Worm (Caenorhabditis elegans) whole organism, mixed stage, embryonic: ENCODE data around the gene nlp-13.

Source experiments
- bed-3 ChIP-seq: fragments of 200-800 bp; sonication (Bioruptor generic); optimal IDR thresholded peaks from 3 replicates; lab custom pipeline; 2018; ENCODE audit warnings: mild to moderate bottlenecking, missing genetic modification characterization, moderate library complexity, missing compliant biosample characterization
- blmp-1 ChIP-seq: fragments of 150-350 bp; optimal IDR thresholded peaks from 2 replicates; lab custom pipeline; 2014; ENCODE audit warnings: missing biosample characterization, missing genetic modification characterization
- ceh-39 ChIP-seq: fragments of 150-350 bp; optimal IDR thresholded peaks from 2 replicates; lab custom pipeline; 2014; ENCODE audit warnings: missing biosample characterization, missing genetic modification characterization
- ceh-43 ChIP-seq: fragments of 200-800 bp; sonication (Bioruptor generic); optimal IDR thresholded peaks from 2 replicates; lab custom pipeline; 2018; ENCODE audit warnings: mild to moderate bottlenecking, missing genetic modification characterization, moderate library complexity, missing compliant biosample characterization
- ceh-83 ChIP-seq: fragments of 200-800 bp; sonication (Bioruptor generic); optimal IDR thresholded peaks from 2 replicates; lab custom pipeline; 2018; ENCODE audit warnings: mild to moderate bottlenecking, missing genetic modification characterization, missing compliant biosample characterization
- ces-1 ChIP-seq: fragments of 150-350 bp; optimal IDR thresholded peaks from 2 replicates; lab custom pipeline; 2014; ENCODE audit warnings: missing biosample characterization, missing genetic modification reagents, missing genetic modification characterization
- cnd-1 ChIP-seq: fragments of 200-800 bp; sonication (Bioruptor generic); optimal IDR thresholded peaks from 2 replicates; lab custom pipeline; 2018; ENCODE audit warnings: mild to moderate bottlenecking, missing genetic modification characterization, missing compliant biosample characterization
- elt-1 ChIP-seq: sonication (generic microtip); optimal IDR thresholded peaks from 2 replicates; lab custom pipeline; 2017; ENCODE audit warnings: missing genetic modification characterization, mild to moderate bottlenecking, missing compliant biosample characterization, antibody characterized with exemption, moderate library complexity, borderline replicate concordance; ENCODE audit not compliant: insufficient read depth
- elt-3 ChIP-seq: fragments of 150-350 bp; optimal IDR thresholded peaks from 2 replicates; lab custom pipeline; 2014; ENCODE audit warnings: missing biosample characterization, missing genetic modification characterization
- flh-1 ChIP-seq: fragments of 200-800 bp; sonication (Bioruptor generic); optimal IDR thresholded peaks from 2 replicates; lab custom pipeline; 2018; ENCODE audit warnings: mild to moderate bottlenecking, missing genetic modification characterization, moderate library complexity, missing compliant biosample characterization
- ham-2 ChIP-seq: fragments of 200-800 bp; sonication (Bioruptor generic); optimal IDR thresholded peaks from 2 replicates; lab custom pipeline; 2018; ENCODE audit warnings: mild to moderate bottlenecking, missing genetic modification characterization, missing compliant biosample characterization
- hlh-1 ChIP-seq: fragments of 150-350 bp; optimal IDR thresholded peaks from 2 replicates; lab custom pipeline; 2014; ENCODE audit warnings: missing biosample characterization, missing genetic modification reagents, missing genetic modification characterization
- lin-32 ChIP-seq: fragments of 200-800 bp; sonication (Bioruptor generic); optimal IDR thresholded peaks from 2 replicates; lab custom pipeline; 2018; ENCODE audit warnings: mild to moderate bottlenecking, missing genetic modification characterization, missing compliant biosample characterization
- lsy-2 ChIP-seq: fragments of 150-350 bp; optimal IDR thresholded peaks from 2 replicates; lab custom pipeline; 2014; ENCODE audit warnings: missing biosample characterization, missing genetic modification characterization
- mab-5 ChIP-seq: fragments of 150-350 bp; optimal IDR thresholded peaks from 2 replicates; lab custom pipeline; 2014; ENCODE audit warnings: missing biosample characterization, missing genetic modification characterization
- mep-1 ChIP-seq: fragments of 150-350 bp; optimal IDR thresholded peaks from 2 replicates; lab custom pipeline; 2017; ENCODE audit warnings: missing biosample characterization, missing genetic modification reagents, missing genetic modification characterization, inconsistent platforms
- mls-2 ChIP-seq: sonication (generic microtip); optimal IDR thresholded peaks from 2 replicates; lab custom pipeline; 2016; ENCODE audit warnings: mild to moderate bottlenecking, missing genetic modification characterization, moderate library complexity, missing compliant biosample characterization
- nhr-2 ChIP-seq: fragments of 150-350 bp; optimal IDR thresholded peaks from 2 replicates; lab custom pipeline; 2014; ENCODE audit warnings: missing biosample characterization, missing genetic modification characterization
- nhr-237 ChIP-seq: fragments of 150-350 bp; optimal IDR thresholded peaks from 2 replicates; lab custom pipeline; 2014; ENCODE audit warnings: missing biosample characterization, missing genetic modification characterization
- nhr-28 ChIP-seq: fragments of 150-350 bp; optimal IDR thresholded peaks from 2 replicates; lab custom pipeline; 2014; ENCODE audit warnings: missing biosample characterization, missing genetic modification characterization
- nhr-76 ChIP-seq: sonication (generic microtip); optimal IDR thresholded peaks from 2 replicates; lab custom pipeline; 2017; ENCODE audit warnings: missing biosample characterization, missing genetic modification characterization
- sem-2 ChIP-seq: fragments of 200-800 bp; sonication (Bioruptor generic); optimal IDR thresholded peaks from 2 replicates; lab custom pipeline; 2018; ENCODE audit warnings: mild to moderate bottlenecking, missing genetic modification characterization, missing compliant biosample characterization
- sptf-1 ChIP-seq: sonication (generic microtip); optimal IDR thresholded peaks from 2 replicates; lab custom pipeline; 2017; ENCODE audit warnings: mild to moderate bottlenecking, missing genetic modification characterization, moderate library complexity, missing compliant biosample characterization
- unc-120 ChIP-seq: sonication (generic microtip); optimal IDR thresholded peaks from 2 replicates; lab custom pipeline; 2017; ENCODE audit warnings: missing genetic modification characterization, missing compliant biosample characterization; ENCODE audit not compliant: poor library complexity, severe bottlenecking
- unc-62 ChIP-seq: fragments of 150-350 bp; optimal IDR thresholded peaks from 2 replicates; lab custom pipeline; 2014; ENCODE audit warnings: missing biosample characterization, missing genetic modification reagents, missing genetic modification characterization
- zip-8 ChIP-seq: fragments of 150-350 bp; optimal IDR thresholded peaks from 2 replicates; lab custom pipeline; 2014; ENCODE audit warnings: missing biosample characterization, missing genetic modification characterization

The nlp-13 gene

DNA sequence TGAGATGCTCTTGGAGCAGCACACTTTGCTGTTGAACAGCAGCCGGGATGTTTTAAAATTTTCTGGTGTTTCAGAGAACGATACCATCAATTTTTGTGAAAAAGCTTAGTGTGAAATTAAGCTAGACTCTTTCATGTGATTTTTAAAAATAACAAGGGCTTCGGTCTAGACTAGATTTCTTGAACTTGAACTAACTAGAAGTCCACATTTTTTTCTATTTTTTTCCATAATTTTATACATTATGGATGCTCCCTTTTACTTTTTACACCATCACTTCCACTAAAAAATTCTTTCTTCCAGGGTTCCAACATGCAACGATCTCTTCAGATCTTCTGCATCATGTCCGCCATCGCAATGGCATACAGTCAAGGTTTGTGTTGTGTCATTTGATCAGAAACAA, at the start of gene nlp-13:
nlp-13 (plus strand) TSS at position 301 of the 400 bp plus-strand sequence.
- no peak for TF ChIP-seq nhr-2
- no peak for TF ChIP-seq flh-1 (GFP tag; lab: Kevin White, UChicago)
- TF ChIP-seq elt-3 (tag; lab: Kevin White, UChicago) = no peak
- TF ChIP-seq mls-2 = no peak
- no peak for TF ChIP-seq ceh-83
- TF ChIP-seq unc-62 = no peak

DNA sequence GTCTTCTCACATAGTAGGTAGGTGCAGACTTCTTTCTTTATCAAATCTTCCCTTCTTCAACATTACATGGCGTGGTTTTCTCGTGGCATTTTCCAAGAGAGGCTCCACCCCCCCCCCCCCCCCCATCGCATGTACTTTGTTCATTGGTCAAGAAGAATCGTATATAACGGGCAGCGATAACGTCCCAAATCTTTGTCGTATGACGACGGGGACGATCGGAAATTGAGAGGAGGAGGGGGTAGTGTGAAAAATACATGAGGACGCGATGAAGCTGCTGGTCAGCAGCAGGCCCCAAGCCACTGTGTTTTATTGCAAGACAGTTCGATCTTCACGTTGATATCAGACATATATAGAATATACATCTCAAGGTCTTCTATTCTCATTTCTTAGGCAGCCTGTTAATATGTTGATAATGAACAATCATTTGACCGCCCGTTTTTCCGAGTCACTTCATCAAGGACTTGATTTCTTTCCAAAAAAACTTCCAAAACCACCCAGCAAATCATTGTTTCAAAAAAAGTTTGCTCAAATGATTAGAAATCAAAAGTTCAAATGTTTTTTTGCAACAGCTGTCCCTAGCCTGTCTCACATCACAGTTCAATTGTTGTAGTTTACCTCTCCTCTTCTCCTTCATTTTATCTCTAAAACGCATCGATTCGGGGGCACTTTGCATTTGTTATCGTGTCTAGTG, 49.6 kb upstream of the nlp-13 start:
- no peak for TF ChIP-seq zip-8 (tag; lab: Kevin White, UChicago)
- no peak for TF ChIP-seq bed-3 (GFP tag; lab: Kevin White, UChicago)
- TF ChIP-seq ham-2 (GFP tag; lab: Kevin White, UChicago) = peak; percentile 6
- no peak for TF ChIP-seq nhr-237 (tag; lab: Kevin White, UChicago)
- no peak for TF ChIP-seq lsy-2 (tag; lab: Kevin White, UChicago)

DNA sequence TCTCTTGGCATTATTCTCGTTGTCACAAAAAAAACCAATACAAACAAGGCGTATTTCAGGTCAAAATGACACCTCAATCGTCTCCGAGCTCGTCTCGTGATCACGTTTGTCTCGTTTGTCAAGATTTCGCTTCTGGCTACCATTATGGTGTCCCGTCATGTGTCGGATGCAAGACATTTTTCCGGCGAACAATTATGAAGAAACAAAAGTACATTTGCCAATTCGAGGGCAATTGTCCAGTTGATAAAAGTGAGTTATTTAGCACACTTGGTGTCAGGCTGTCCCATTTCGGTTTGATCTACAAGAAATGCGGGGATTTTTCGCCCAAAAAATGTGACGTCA, 49.1 kb upstream of the nlp-13 start, which contains the start of gene nhr-114:
nhr-114 (plus strand) TSS at position 59 of the 342 bp plus-strand sequence.
- TF ChIP-seq sem-2 = no peak
- TF ChIP-seq blmp-1 = no peak
- TF ChIP-seq mep-1 (tag; lab: Kevin White, UChicago) = no peak
- no peak for TF ChIP-seq ceh-39 (tag; lab: Kevin White, UChicago)
- no peak for TF ChIP-seq mls-2
- no peak for TF ChIP-seq hlh-1 (tag; lab: Kevin White, UChicago)
- no peak for TF ChIP-seq sptf-1

DNA sequence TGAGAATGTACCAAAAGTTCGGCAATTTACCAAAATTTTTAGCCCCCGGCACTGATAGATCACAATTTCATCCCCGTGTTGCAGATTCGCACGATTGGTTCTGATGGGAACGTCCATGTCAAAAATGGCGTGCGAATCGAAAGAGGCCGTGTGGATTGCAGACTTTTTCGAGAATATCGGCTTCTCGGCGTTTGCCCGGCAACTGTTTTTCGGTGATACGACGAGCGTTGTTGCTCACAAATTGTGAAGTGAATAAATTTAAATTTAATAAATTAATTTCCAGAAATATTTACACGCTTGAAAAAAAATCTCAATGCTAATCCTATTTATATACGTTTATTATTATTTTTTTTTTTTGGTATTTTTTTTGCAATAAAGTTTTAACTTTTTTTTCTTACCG, 46.6 kb upstream of the nlp-13 start:
- no peak for TF ChIP-seq zip-8 (tag; lab: Kevin White, UChicago)
- no peak for TF ChIP-seq nhr-28
- no peak for TF ChIP-seq ceh-39 (tag; lab: Kevin White, UChicago)
- no peak for TF ChIP-seq unc-120 (tag; lab: Kevin White, UChicago)
- TF ChIP-seq blmp-1 = no peak
- TF ChIP-seq sem-2 = no peak
- TF ChIP-seq lsy-2 (tag; lab: Kevin White, UChicago) = no peak

DNA sequence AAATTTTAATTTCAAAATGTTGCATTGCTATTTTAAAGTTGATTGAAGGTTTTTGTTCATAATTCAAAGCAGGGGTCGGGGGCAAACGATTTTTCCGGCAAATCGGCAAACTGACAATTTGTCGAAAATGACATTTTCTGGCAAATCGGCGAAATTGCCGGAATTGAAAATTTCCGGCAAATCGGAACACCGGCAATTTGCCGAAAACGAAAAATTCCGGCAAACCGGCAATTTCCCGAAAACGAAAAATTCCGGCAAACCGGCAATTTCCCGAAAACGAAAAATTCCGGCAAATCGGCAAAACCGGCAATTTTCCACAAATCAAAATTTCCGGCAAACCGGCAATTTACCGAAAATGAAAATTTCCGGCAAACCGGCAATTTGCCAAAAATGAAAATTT, 46.0 kb upstream of the nlp-13 start:
- TF ChIP-seq nhr-2 (no peak), sptf-1 (no peak), elt-3 (tag; lab: Kevin White, UChicago) (no peak), unc-120 (tag; lab: Kevin White, UChicago) (no peak), elt-1 (tag; lab: Kevin White, UChicago) (no peak), ceh-43 (no peak), lin-32 (GFP tag; lab: Kevin White, UChicago) (no peak), nhr-76 (no peak), mab-5 (tag; lab: Kevin White, UChicago) (no peak)
- TF ChIP-seq, all 35 proteins: peak for 0

DNA sequence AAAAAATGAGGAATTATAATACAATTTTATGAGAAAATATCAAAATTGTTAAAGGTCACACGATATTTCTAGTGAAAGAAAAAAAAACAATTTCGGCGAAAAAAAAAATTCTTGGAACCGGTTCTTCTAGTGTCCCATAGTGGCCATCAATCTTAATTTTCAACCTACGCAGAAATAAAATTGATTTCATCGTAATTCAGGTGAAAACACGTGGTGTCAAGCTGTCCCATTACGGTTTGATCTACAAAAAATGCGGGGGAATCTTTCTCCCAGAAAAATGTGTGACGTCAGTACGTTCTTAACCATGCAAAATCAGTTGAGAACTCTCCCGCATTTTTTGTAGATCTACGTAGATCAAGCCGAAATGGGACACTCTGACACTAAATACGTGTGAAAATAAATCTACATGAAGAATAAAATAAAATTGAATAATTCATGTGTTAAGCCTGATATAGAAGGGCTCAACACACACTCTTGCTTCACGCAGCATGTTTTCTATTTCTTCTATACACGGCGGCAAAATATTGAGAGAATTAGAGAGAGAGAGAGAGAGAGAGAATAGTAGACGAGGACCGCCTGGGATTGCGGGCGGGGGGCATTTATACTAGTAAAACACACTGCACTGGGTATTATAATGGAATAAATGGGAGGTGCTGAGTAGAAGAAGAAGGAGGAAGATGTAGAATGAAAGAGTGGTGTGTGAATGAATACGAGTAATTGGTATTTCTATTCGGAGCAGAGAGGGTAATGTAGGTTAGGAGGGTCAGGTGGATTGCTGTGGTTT, 43.3 kb upstream of the nlp-13 start:
- TF ChIP-seq ceh-39 (tag; lab: Kevin White, UChicago) (no peak), mep-1 (tag; lab: Kevin White, UChicago) (peak; percentile 1), unc-120 (tag; lab: Kevin White, UChicago) (peak; percentile 24), bed-3 (GFP tag; lab: Kevin White, UChicago) (no peak), ces-1 (peak; percentile 90), unc-62 (no peak), sptf-1 (peak; percentile 43), mls-2 (peak; percentile 59), lin-32 (GFP tag; lab: Kevin White, UChicago) (no peak), cnd-1 (tag; lab: Kevin White, UChicago) (peak; percentile 18)
